Fruit fly (Drosophila melanogaster) whole organism, adult: ENCODE measurements around the gene LSm3.

Experiments
- CG14711 ChIP-seq: fragments of 200-800 bp; sonication (Bioruptor generic); optimal IDR thresholded peaks from 2 replicates; lab custom pipeline; 2018; ENCODE audit warnings: missing biosample characterization, mild to moderate bottlenecking, missing genetic modification characterization, moderate library complexity
- CG33017 ChIP-seq: fragments of 200-800 bp; sonication (Bioruptor generic); optimal IDR thresholded peaks from 2 replicates; lab custom pipeline; 2018; ENCODE audit warnings: missing biosample characterization, mild to moderate bottlenecking, missing genetic modification characterization, moderate library complexity
- CG7045 ChIP-seq: fragments of 200-800 bp; sonication (Bioruptor generic); optimal IDR thresholded peaks from 2 replicates; lab custom pipeline; 2017; ENCODE audit warnings: missing biosample characterization, mild to moderate bottlenecking, missing genetic modification characterization
- CG7101 ChIP-seq: fragments of 200-800 bp; sonication (Bioruptor generic); optimal IDR thresholded peaks from 2 replicates; lab custom pipeline; 2018; ENCODE audit warnings: missing biosample characterization, mild to moderate bottlenecking, missing genetic modification characterization, moderate library complexity
- Clk ChIP-seq: fragments of 200-800 bp; sonication (Bioruptor generic); optimal IDR thresholded peaks from 2 replicates; lab custom pipeline; 2017; ENCODE audit warnings: missing biosample characterization, missing genetic modification characterization
- ovo ChIP-seq: fragments of 200-800 bp; sonication (Bioruptor generic); optimal IDR thresholded peaks from 2 replicates; lab custom pipeline; 2016; ENCODE audit warnings: missing biosample characterization, missing genetic modification characterization
- tj ChIP-seq: fragments of 200-800 bp; sonication (Bioruptor generic); optimal IDR thresholded peaks from 3 replicates; lab custom pipeline; 2017; ENCODE audit warnings: missing biosample characterization, mild to moderate bottlenecking, missing genetic modification characterization, moderate library complexity

DNA sequence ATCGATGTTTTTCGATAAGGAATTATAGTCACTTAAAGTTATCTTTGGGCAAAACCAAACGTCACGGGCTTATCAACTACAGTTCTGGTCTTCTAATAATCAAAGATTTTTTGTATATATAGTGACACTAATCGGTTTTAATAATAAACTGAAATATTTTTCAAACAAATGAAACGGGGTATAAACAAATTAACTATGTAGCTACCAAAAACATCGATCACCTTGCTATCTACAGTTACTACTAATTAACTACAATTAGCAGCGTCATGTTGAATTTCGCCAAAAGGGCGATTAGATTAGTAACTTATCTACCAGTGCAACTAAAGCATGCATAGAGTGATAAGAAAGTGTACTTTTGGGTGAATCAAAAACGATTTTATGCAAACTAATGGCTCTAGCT is 4.7 kb upstream of the LSm3 start:
- TF ChIP-seq ovo (GFP tag; lab: Kevin White, UChicago) (no peak), CG14711 (no peak), CG7101 (no peak), Clk (GFP tag; lab: Kevin White, UChicago) (no peak), tj (GFP tag; lab: Kevin White, UChicago) (no peak), CG7045 (GFP tag; lab: Kevin White, UChicago) (no peak), CG33017 (tag; lab: Kevin White, UChicago) (no peak)
